Worm (Caenorhabditis elegans) whole organism, L3 larva: ENCODE results near the gene spp-21.

Experiments used
- R02D3.7 ChIP-seq: fragments of 150-350 bp; optimal IDR thresholded peaks from 2 replicates; lab custom pipeline; 2014; ENCODE audit warnings: missing biosample characterization, missing genetic modification characterization
- ZK546.5 ChIP-seq: sonication (generic microtip); optimal IDR thresholded peaks from 2 replicates; lab custom pipeline; 2017; ENCODE audit warnings: missing biosample characterization, missing genetic modification characterization
- aly-2 ChIP-seq: fragments of 150-350 bp; optimal IDR thresholded peaks from 2 replicates; lab custom pipeline; 2014; ENCODE audit warnings: missing biosample characterization, missing genetic modification characterization
- ama-1 ChIP-seq: fragments of 150-350 bp; optimal IDR thresholded peaks from 2 replicates; lab custom pipeline; 2018
- ceh-28 ChIP-seq: fragments of 150-350 bp; optimal IDR thresholded peaks from 2 replicates; lab custom pipeline; 2014; ENCODE audit warnings: missing biosample characterization, missing genetic modification reagents, missing genetic modification characterization
- ceh-82 ChIP-seq: fragments of 150-350 bp; optimal IDR thresholded peaks from 2 replicates; lab custom pipeline; 2014; ENCODE audit warnings: missing biosample characterization, missing genetic modification characterization
- daf-12 ChIP-seq: fragments of 150-350 bp; optimal IDR thresholded peaks from 2 replicates; lab custom pipeline; 2014; ENCODE audit warnings: missing biosample characterization, missing genetic modification reagents, missing genetic modification characterization
- egl-27 ChIP-seq: sonication (generic microtip); optimal IDR thresholded peaks from 4 replicates; lab custom pipeline; 2017; ENCODE audit warnings: missing biosample characterization, missing genetic modification reagents, missing genetic modification characterization
- egl-5 ChIP-seq: fragments of 150-350 bp; optimal IDR thresholded peaks from 2 replicates; lab custom pipeline; 2017; ENCODE audit warnings: missing biosample characterization, missing genetic modification reagents, missing genetic modification characterization, inconsistent platforms
- elt-1 ChIP-seq: fragments of 150-350 bp; optimal IDR thresholded peaks from 2 replicates; lab custom pipeline; 2014; ENCODE audit warnings: missing biosample characterization, missing genetic modification characterization
- elt-2 ChIP-seq: sonication (generic microtip); optimal IDR thresholded peaks from 2 replicates; lab custom pipeline; 2016; ENCODE audit warnings: missing genetic modification reagents, mild to moderate bottlenecking, missing genetic modification characterization, missing compliant biosample characterization
- elt-3 ChIP-seq, 3 experiments: fragments of 150-350 bp in 1 of 3; sonication (generic microtip) in 2 of 3; optimal IDR thresholded peaks; 2 replicates in 2 of 3; 4 replicates in 1 of 3; lab custom pipeline; 2014 to 2017; ENCODE audit warnings: missing biosample characterization in 3 of 3, missing genetic modification characterization in 3 of 3
- eor-1 ChIP-seq, 2 experiments: fragments of 150-350 bp; optimal IDR thresholded peaks; 2 replicates each; lab custom pipeline; 2014 to 2018; ENCODE audit warnings: missing biosample characterization in 2 of 2, missing genetic modification characterization in 2 of 2
- fkh-10 ChIP-seq: sonication (generic microtip); optimal IDR thresholded peaks from 2 replicates; lab custom pipeline; 2017; ENCODE audit warnings: missing biosample characterization, missing genetic modification reagents, missing genetic modification characterization
- fos-1 ChIP-seq: fragments of 150-350 bp; optimal IDR thresholded peaks from 2 replicates; lab custom pipeline; 2014; ENCODE audit warnings: missing biosample characterization, missing genetic modification characterization
- hmg-11 ChIP-seq: sonication (generic microtip); optimal IDR thresholded peaks from 2 replicates; lab custom pipeline; 2016; ENCODE audit warnings: missing genetic modification characterization, missing compliant biosample characterization
- jun-1 ChIP-seq: fragments of 150-350 bp; optimal IDR thresholded peaks from 2 replicates; lab custom pipeline; 2014; ENCODE audit warnings: missing biosample characterization, missing genetic modification reagents, missing genetic modification characterization
- lin-39 ChIP-seq: fragments of 150-350 bp; optimal IDR thresholded peaks from 2 replicates; lab custom pipeline; 2018; ENCODE audit warnings: missing biosample characterization, missing genetic modification reagents, missing genetic modification characterization
- nfya-1 ChIP-seq: sonication (generic microtip); optimal IDR thresholded peaks from 2 replicates; lab custom pipeline; 2017; ENCODE audit warnings: missing genetic modification characterization, mild to moderate bottlenecking, missing compliant biosample characterization, antibody characterized with exemption, moderate library complexity; ENCODE audit not compliant: insufficient read depth
- nhr-11 ChIP-seq: fragments of 150-350 bp; optimal IDR thresholded peaks from 2 replicates; lab custom pipeline; 2014; ENCODE audit warnings: missing biosample characterization, missing genetic modification characterization
- nhr-23 ChIP-seq: fragments of 150-350 bp; optimal IDR thresholded peaks from 2 replicates; lab custom pipeline; 2014; ENCODE audit warnings: missing biosample characterization, missing genetic modification reagents, missing genetic modification characterization
- nhr-237 ChIP-seq: fragments of 150-350 bp; optimal IDR thresholded peaks from 2 replicates; lab custom pipeline; 2014; ENCODE audit warnings: missing biosample characterization, missing genetic modification characterization
- nhr-25 ChIP-seq: sonication (generic microtip); optimal IDR thresholded peaks from 2 replicates; lab custom pipeline; 2017; ENCODE audit warnings: missing biosample characterization, missing genetic modification characterization
- nhr-28 ChIP-seq: fragments of 150-350 bp; optimal IDR thresholded peaks from 2 replicates; lab custom pipeline; 2014; ENCODE audit warnings: missing biosample characterization, missing genetic modification characterization
- nhr-43 ChIP-seq: sonication (generic microtip); optimal IDR thresholded peaks from 2 replicates; lab custom pipeline; 2016; ENCODE audit warnings: mild to moderate bottlenecking, missing genetic modification characterization, missing compliant biosample characterization; ENCODE audit not compliant: poor library complexity, severe bottlenecking
- nhr-77 ChIP-seq: fragments of 150-350 bp; optimal IDR thresholded peaks from 2 replicates; lab custom pipeline; 2014; ENCODE audit warnings: missing biosample characterization, missing genetic modification characterization
- pha-4 ChIP-seq: fragments of 150-350 bp; optimal IDR thresholded peaks from 2 replicates; lab custom pipeline; 2014; ENCODE audit warnings: missing biosample characterization, missing genetic modification reagents, missing genetic modification characterization
- pqm-1 ChIP-seq: fragments of 150-350 bp; optimal IDR thresholded peaks from 2 replicates; lab custom pipeline; 2017; ENCODE audit warnings: missing biosample characterization, missing genetic modification characterization, inconsistent platforms
- skn-1 ChIP-seq: fragments of 150-350 bp; optimal IDR thresholded peaks from 2 replicates; lab custom pipeline; 2014; ENCODE audit warnings: missing biosample characterization, missing genetic modification characterization
- unc-39 ChIP-seq: sonication (generic microtip); optimal IDR thresholded peaks from 4 replicates; lab custom pipeline; 2017; ENCODE audit warnings: missing biosample characterization, missing genetic modification characterization
- zag-1 ChIP-seq: fragments of 150-350 bp; optimal IDR thresholded peaks from 2 replicates; lab custom pipeline; 2014; ENCODE audit warnings: missing biosample characterization, missing genetic modification characterization
- ztf-11 ChIP-seq: fragments of 150-350 bp; optimal IDR thresholded peaks from 2 replicates; lab custom pipeline; 2014; ENCODE audit warnings: missing biosample characterization, missing genetic modification characterization

The spp-21 gene

ce11 chrX:11519016-11519509 lies 29.1 kb downstream of the spp-21 start, which contains the start of gene hpo-34:
TSS of gene hpo-34 (minus strand) at chrX:11519066.
- TF ChIP-seq zag-1 (tag; lab: Kevin White, UChicago), result no peak
- TF ChIP-seq pqm-1 (tag; lab: Kevin White, UChicago), result peak; percentile 92
- TF ChIP-seq elt-2 (tag; lab: Kevin White, UChicago), result peak; percentile 96
- TF ChIP-seq fos-1 (tag; lab: Kevin White, UChicago), result peak; percentile 17
- TF ChIP-seq ceh-28, result no peak
- peak; percentile 23 for TF ChIP-seq jun-1 (tag; lab: Kevin White, UChicago)
- no peak for TF ChIP-seq ZK546.5
- TF ChIP-seq pha-4 (tag; lab: Kevin White, UChicago), result peak; percentile 40
- TF ChIP-seq nhr-237 (tag; lab: Kevin White, UChicago), result no peak
- TF ChIP-seq, all 47 proteins: peak for 5

- TF ChIP-seq lin-39 (tag; lab: Kevin White, UChicago) (peak; percentile 54), elt-1 (tag; lab: Kevin White, UChicago) (peak; percentile 2), ceh-82 (tag; lab: Kevin White, UChicago) (peak; percentile 14), fkh-10 (GFP tag; lab: Kevin White, UChicago) (no peak), jun-1 (tag; lab: Kevin White, UChicago) (peak; percentile 84), nhr-25 (peak; percentile 51), aly-2 (no peak), ama-1 (lab: Kevin White, UChicago) (no peak), ceh-28 (peak; percentile 82), nfya-1 (tag; lab: Kevin White, UChicago) (peak; percentile 83), egl-27 (tag; lab: Kevin White, UChicago) (peak; percentile 23), hmg-11 (tag; lab: Kevin White, UChicago) (peak; percentile 86), nhr-237 (tag; lab: Kevin White, UChicago) (no peak), nhr-11 (no peak), elt-2 (tag; lab: Kevin White, UChicago) (peak; percentile 68), eor-1 (tag; optimal IDR thresholded peaks at IDR 0.05; lab: Kevin White, UChicago) (no peak), elt-3 (tag; optimal IDR thresholded peaks at IDR 0.05; lab: Kevin White, UChicago) (peak in 1 of 3 experiments; percentile 52), nhr-23 (tag; lab: Kevin White, UChicago) (peak; percentile 90), pqm-1 (tag; lab: Kevin White, UChicago) (peak; percentile 48), nhr-77 (tag; lab: Kevin White, UChicago) (peak; percentile 66), R02D3.7 (tag; lab: Kevin White, UChicago) (peak; percentile 47), nhr-28 (tag; lab: Kevin White, UChicago) (no peak), unc-39 (no peak), skn-1 (peak; percentile 89), nhr-43 (tag; lab: Kevin White, UChicago) (peak; percentile 69), egl-5 (tag; lab: Kevin White, UChicago) (peak; percentile 69)
Measured at ce11 chrX:11522058-11522757, 32.3 kb downstream of the spp-21 start, which contains the start of gene sdc-2. TSS of gene sdc-2 (plus strand) at chrX:11522707.

DNA sequence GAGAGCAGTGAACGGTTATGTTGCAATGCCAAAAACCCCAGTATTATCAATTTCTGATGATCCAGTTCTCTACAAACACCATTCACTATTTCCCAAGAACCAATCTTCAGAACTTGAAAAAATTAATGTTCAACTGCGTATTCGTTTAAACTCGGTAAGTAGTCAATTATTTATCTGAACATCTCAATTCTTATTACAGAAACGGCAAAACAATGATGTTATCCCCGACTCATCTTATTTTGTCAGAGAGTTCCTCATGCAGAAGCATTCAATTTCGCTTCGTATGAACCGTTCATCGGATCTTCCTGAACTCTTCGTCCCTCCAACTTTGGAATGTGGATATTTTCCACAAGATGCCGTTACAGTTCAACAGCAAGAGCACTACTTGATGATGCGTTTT lies 33.8 kb downstream of the spp-21 start:
- TF ChIP-seq egl-27 (tag; lab: Kevin White, UChicago) (no peak), ztf-11 (tag; lab: Kevin White, UChicago) (no peak)

DNA sequence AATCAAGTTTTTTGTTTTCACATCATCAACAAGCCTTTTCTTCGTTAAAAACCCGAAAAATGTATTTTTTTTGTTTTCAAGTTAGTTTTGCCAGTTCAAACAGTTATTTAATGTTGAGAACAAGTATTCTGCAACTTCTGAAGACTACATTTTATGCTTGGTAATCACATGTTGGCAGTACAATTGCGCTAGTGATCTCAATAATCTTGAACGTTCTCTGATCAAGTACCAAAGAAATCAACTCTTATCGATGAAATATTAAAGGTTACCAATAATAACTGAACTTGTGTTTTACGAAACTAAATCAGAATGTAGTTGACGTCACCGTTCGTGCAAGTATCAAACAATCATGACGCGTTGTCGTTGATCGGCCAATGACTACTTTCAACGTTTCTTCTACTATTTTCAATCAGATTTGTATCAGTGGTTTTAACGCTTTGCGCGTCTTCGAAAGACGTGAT lies 43.6 kb downstream of the spp-21 start, which contains the start of gene C35C5.8:
TSS of gene C35C5.8 (plus strand) at position 51 of the 461 bp plus-strand sequence.
- TF ChIP-seq nhr-43 (tag; lab: Kevin White, UChicago) (peak; percentile 6), pqm-1 (tag; lab: Kevin White, UChicago) (peak; percentile 4), lin-39 (tag; lab: Kevin White, UChicago) (no peak)
- TF ChIP-seq, all 47 proteins: peak for 2

ce11 chrX:11534443-11534842 lies 44.5 kb downstream of the spp-21 start:
- TF ChIP-seq eor-1 (tag; optimal IDR thresholded peaks at IDR 0.05; lab: Kevin White, UChicago) (no peak), nhr-43 (tag; lab: Kevin White, UChicago) (peak; percentile 1), daf-12 (tag; lab: Kevin White, UChicago) (no peak)
